Worm (Caenorhabditis elegans): ENCODE results near the gene dop-1.
A peak's percentile ranks its signal among the peaks of the same experiment; 100 is the strongest.

Gene dop-1

DNA sequence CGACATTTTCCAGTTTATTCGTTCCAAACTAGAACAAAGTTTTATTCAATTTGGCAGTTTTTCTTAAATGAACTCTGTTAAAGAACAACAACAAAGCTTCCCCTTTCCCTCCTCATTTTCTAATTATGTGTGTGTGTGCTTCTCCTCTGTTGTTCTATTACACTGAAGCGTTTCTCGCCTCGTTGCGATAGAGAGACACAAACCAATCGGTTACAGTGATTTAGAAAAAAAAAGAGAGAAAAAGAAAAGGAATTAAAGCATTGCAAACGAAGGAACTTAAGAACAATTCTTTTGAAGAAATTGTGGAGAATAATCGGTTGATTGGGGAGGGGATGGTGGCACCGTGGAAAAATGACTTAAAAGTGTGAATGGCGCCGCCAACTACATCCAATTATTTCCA lies 18.9 kb upstream of the dop-1 start, which contains the start of gene cest-26:
TSS of gene cest-26 (minus strand) at position 101 of the 400 bp plus-strand sequence.
- TF ChIP-seq hmg-11 (tag; optimal IDR thresholded peaks at IDR 0.05): no peak
- peak; percentile 0 for TF ChIP-seq elt-2 (tag; optimal IDR thresholded peaks at IDR 0.05)

- TF ChIP-seq nhr-12 (tag; optimal IDR thresholded peaks at IDR 0.05) (no peak), pqm-1 (tag; optimal IDR thresholded peaks at IDR 0.05) (no peak), nhr-23 (tag; optimal IDR thresholded peaks at IDR 0.05) (no peak), ztf-4 (tag; optimal IDR thresholded peaks at IDR 0.05) (no peak), aly-2 (tag; optimal IDR thresholded peaks at IDR 0.05) (no peak), unc-62 (GFP tag; optimal IDR thresholded peaks at IDR 0.05) (no peak), sea-2 (GFP tag; optimal IDR thresholded peaks at IDR 0.05) (no peak), fkh-2 (tag; optimal IDR thresholded peaks at IDR 0.05) (no peak), nhr-11 (tag; optimal IDR thresholded peaks at IDR 0.05) (no peak), nhr-77 (tag; optimal IDR thresholded peaks at IDR 0.05) (no peak), egl-27 (tag; optimal IDR thresholded peaks at IDR 0.05) (no peak), ceh-9 (tag; optimal IDR thresholded peaks at IDR 0.05) (no peak), elt-2 (tag; optimal IDR thresholded peaks at IDR 0.05) (no peak), nhr-76 (tag; optimal IDR thresholded peaks at IDR 0.05) (no peak), ztf-11 (tag; optimal IDR thresholded peaks at IDR 0.05) (no peak), fos-1 (tag; optimal IDR thresholded peaks at IDR 0.05) (no peak), ceh-28 (tag; optimal IDR thresholded peaks at IDR 0.05) (no peak), nfya-1 (tag; optimal IDR thresholded peaks at IDR 0.05; ENCODE audit: insufficient read depth) (no peak), elt-3 (tag; optimal IDR thresholded peaks at IDR 0.05) (no peak)
Observed at ce11 chrX:4435396-4435795, 16.7 kb upstream of the dop-1 start.

DNA sequence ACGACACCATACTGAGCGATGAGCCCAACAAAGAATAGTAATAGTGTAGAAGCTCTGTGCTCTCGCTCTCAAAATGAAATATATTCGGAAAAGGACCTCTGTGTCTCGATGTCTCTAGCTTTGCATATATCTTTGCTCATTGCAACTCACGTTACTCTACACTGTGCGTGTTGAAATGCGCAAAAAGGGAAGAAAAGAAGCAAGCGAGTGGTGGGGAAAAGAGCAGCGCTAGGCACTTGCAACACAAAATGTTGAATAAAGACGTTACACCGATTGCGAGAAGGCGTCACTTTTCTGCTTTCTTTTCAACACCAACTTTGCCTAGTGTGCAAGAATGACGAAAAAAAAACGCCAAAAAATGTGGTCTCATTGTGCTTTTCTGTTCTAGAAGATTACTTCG lies 15.9 kb upstream of the dop-1 start:
- TF ChIP-seq egl-5 (tag; optimal IDR thresholded peaks at IDR 0.05) (no peak), jun-1 (tag; optimal IDR thresholded peaks at IDR 0.05) (no peak), fkh-10 (GFP tag; optimal IDR thresholded peaks at IDR 0.05) (peak; percentile 57), lin-39 (tag; optimal IDR thresholded peaks at IDR 0.05) (peak; percentile 43), snpc-4 (tag; optimal IDR thresholded peaks at IDR 0.05) (no peak), nhr-11 (tag; optimal IDR thresholded peaks at IDR 0.05) (no peak), tbx-2 (tag; optimal IDR thresholded peaks at IDR 0.05) (no peak), ceh-82 (tag; optimal IDR thresholded peaks at IDR 0.05) (no peak), pqm-1 (tag; optimal IDR thresholded peaks at IDR 0.05) (no peak), aly-2 (tag; optimal IDR thresholded peaks at IDR 0.05) (no peak), nfya-1 (tag; optimal IDR thresholded peaks at IDR 0.05; ENCODE audit: insufficient read depth) (peak; percentile 24), elt-1 (tag; optimal IDR thresholded peaks at IDR 0.05) (no peak), mml-1 (tag; optimal IDR thresholded peaks at IDR 0.05) (no peak)

DNA sequence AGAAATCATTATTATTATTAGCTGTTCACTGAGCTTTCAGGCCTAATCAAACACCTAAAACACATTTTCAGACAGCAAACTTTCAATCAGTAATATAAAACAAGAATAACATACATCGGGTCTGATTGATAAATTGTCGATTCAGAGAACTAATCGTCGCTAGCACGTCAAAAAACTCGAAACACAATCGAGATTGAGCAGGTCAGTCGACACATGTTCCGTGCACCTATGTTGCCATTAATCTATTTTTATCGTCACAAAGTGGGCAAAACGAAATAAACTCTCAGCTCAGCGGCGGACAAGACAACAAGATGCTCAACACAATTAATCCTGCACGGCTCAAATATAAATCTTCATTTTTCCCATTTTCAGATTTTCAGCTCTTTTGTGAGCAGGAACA lies 10.7 kb upstream of the dop-1 start:
- TF ChIP-seq pqm-1 (tag; optimal IDR thresholded peaks at IDR 0.05): no peak
- no peak for TF ChIP-seq hmg-11 (tag; optimal IDR thresholded peaks at IDR 0.05)
- no peak for TF ChIP-seq ama-1 (optimal IDR thresholded peaks at IDR 0.05)
- TF ChIP-seq daf-12 (tag; optimal IDR thresholded peaks at IDR 0.05): no peak

DNA sequence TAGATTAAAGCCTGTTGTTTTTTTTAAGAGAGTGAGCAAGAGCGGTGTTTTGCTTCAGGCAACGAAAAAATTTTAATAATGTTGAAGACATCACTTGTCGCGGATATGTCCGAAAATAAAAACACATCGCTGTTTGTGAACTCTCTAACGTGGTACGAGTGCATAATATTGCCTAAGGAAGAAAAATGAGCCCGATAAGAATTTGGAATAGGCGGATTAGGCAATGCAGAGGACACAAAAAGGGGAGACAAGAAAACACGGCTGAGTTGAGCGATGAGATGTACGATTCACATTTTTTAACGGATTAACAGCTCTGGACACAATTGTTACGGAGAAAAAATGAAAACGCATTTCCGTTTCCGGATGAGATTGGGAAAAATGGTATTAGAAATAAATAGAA lies 8.7 kb upstream of the dop-1 start:
- TF ChIP-seq ztf-4 (tag; optimal IDR thresholded peaks at IDR 0.05): no peak
- no peak for TF ChIP-seq fkh-10 (GFP tag; optimal IDR thresholded peaks at IDR 0.05)
- no peak for TF ChIP-seq ceh-9 (tag; optimal IDR thresholded peaks at IDR 0.05)
- no peak for TF ChIP-seq sea-2 (GFP tag; optimal IDR thresholded peaks at IDR 0.05)
- TF ChIP-seq nhr-12 (tag; optimal IDR thresholded peaks at IDR 0.05): no peak
- no peak for TF ChIP-seq unc-39 (tag; optimal IDR thresholded peaks at IDR 0.05)
- TF ChIP-seq mdl-1 (tag; optimal IDR thresholded peaks at IDR 0.05): no peak
- TF ChIP-seq egl-5 (tag; optimal IDR thresholded peaks at IDR 0.05): no peak
- TF ChIP-seq nfya-1 (tag; optimal IDR thresholded peaks at IDR 0.05; ENCODE audit: insufficient read depth): no peak
- TF ChIP-seq nhr-43 (tag; optimal IDR thresholded peaks at IDR 0.05; ENCODE audit: poor library complexity, severe bottlenecking): no peak
- TF ChIP-seq ama-1 (optimal IDR thresholded peaks at IDR 0.05): no peak
- no peak for TF ChIP-seq nhr-67 (tag; optimal IDR thresholded peaks at IDR 0.05)
- TF ChIP-seq ztf-11 (tag; optimal IDR thresholded peaks at IDR 0.05): no peak
- no peak for TF ChIP-seq nhr-23 (tag; optimal IDR thresholded peaks at IDR 0.05)
- no peak for TF ChIP-seq skn-1 (tag; optimal IDR thresholded peaks at IDR 0.05)
- no peak for TF ChIP-seq zag-1 (tag; optimal IDR thresholded peaks at IDR 0.05)
- no peak for TF ChIP-seq lin-39 (tag; optimal IDR thresholded peaks at IDR 0.05)
- no peak for TF ChIP-seq nhr-76 (tag; optimal IDR thresholded peaks at IDR 0.05)
- TF ChIP-seq nhr-77 (tag; optimal IDR thresholded peaks at IDR 0.05): no peak

All from whole organism, L3 larva.